Fruit fly (Drosophila melanogaster): ENCODE measurements around the gene CG9213.

CG9213 gene

DNA sequence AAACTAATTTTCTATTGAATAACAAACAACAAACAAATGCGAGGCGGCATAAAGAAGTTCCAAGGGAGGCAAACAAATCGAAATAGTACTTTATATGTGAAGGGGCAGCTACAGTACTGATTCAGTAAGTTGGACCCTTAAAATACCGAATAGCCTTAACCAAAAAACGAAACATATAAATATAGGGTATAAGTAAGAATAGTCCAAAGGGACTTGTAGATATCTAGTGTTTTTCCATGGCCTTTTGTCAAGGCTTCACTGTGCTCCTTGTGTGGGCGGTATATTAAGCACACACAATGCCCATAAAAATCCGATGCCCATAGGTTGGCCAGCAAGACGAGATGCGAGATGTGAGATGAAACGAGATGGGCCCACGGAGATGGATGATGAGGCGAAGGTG lies 42.3 kb downstream of the CG9213 start (continued):
- peak; percentile 36; the same call in 1 of the 2 replicates for TF ChIP-seq CG9932 (GFP tag; IDR thresholded peaks at IDR 0.05)
- TF ChIP-seq NfI (GFP tag; optimal IDR thresholded peaks at IDR 0.05): peak; percentile 26
- TF ChIP-seq Atf-2 (GFP tag; optimal IDR thresholded peaks at IDR 0.05): no peak
- no peak for TF ChIP-seq toy (GFP tag; IDR thresholded peaks at IDR 0.05)
- no peak for TF ChIP-seq kay (GFP tag; optimal IDR thresholded peaks at IDR 0.05)
- TF ChIP-seq mam (GFP tag; optimal IDR thresholded peaks at IDR 0.05): peak; percentile 41
- peak; percentile 34; the same call in 1 of the 2 replicates for TF ChIP-seq CG31441 (GFP tag; IDR thresholded peaks at IDR 0.05)
- TF ChIP-seq lilli (GFP tag; optimal IDR thresholded peaks at IDR 0.05): peak; percentile 43
- TF ChIP-seq Med (GFP tag): peak; percentile 80
- TF ChIP-seq CG17385 (GFP tag; optimal IDR thresholded peaks at IDR 0.05): peak; percentile 26
- no peak for TF ChIP-seq cato (GFP tag; optimal IDR thresholded peaks at IDR 0.05; ENCODE audit: borderline replicate concordance)
- TF ChIP-seq Aef1 (GFP tag; IDR thresholded peaks at IDR 0.05): peak; percentile 40; the same call in 2 of the 3 replicates
- peak; percentile 25 for TF ChIP-seq CG10979 (tag; optimal IDR thresholded peaks at IDR 0.05)
- peak; percentile 39 for TF ChIP-seq CG12769 (tag; optimal IDR thresholded peaks at IDR 0.05)
- TF ChIP-seq CG9797 (GFP tag; optimal IDR thresholded peaks at IDR 0.05): no peak
- TF ChIP-seq CG32532 (GFP tag; IDR thresholded peaks at IDR 0.05): peak; percentile 65
- peak; percentile 9 for TF ChIP-seq CG17829 (tag; optimal IDR thresholded peaks at IDR 0.05)
- TF ChIP-seq az2 (GFP tag; optimal IDR thresholded peaks at IDR 0.05): peak; percentile 30

DNA sequence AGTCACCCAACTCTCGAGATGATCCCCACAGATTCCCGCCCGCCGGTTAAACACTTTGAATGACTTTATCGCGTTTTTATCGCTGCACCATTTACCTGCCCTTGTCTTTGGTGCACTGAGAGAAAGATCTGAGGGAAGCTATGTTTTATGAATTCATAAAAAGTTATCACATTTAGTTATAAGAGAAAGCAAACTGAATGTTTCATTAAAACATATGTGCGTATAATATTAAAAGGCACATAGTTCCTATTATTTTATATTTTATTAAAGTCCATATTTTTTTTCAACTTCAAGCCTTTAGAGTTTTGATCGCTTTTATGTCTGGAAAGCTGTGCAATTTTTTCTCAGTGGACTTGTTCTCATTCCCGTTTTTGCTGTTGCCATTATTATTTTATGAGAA lies 44.0 kb downstream of the CG9213 start:
- peak; percentile 14; the same call in 1 of the 2 replicates for TF ChIP-seq slbo (GFP tag; IDR thresholded peaks at IDR 0.05)
- 0 out of 3 replicates have a peak, but pooled peaks have one; percentile 36 for TF ChIP-seq dysf (GFP tag; IDR thresholded peaks at IDR 0.05)
- TF ChIP-seq tio (GFP tag; optimal IDR thresholded peaks at IDR 0.05): peak; percentile 3
- TF ChIP-seq CoRest (tag; optimal IDR thresholded peaks at IDR 0.05): peak; percentile 32
- peak in 1 of 2 experiments; percentile 19 for TF ChIP-seq bsh (GFP tag; optimal IDR thresholded peaks at IDR 0.05)
- TF ChIP-seq sens (GFP tag): peak; percentile 24
- TF ChIP-seq CHES-1-like (GFP tag; optimal IDR thresholded peaks at IDR 0.05): no peak
- TF ChIP-seq CG18599 (GFP tag; optimal IDR thresholded peaks at IDR 0.05): peak; percentile 19
- TF ChIP-seq Hr51 (GFP tag; optimal IDR thresholded peaks at IDR 0.05): peak in 1 of 2 experiments; percentile 38
- peak; percentile 45 for TF ChIP-seq Oli (tag; optimal IDR thresholded peaks at IDR 0.05)
- TF ChIP-seq dmrt99B (tag; optimal IDR thresholded peaks at IDR 0.05): peak; percentile 50
- TF ChIP-seq CG11723 (GFP tag; optimal IDR thresholded peaks at IDR 0.05): no peak
- peak; percentile 38 for TF ChIP-seq grau (tag; optimal IDR thresholded peaks at IDR 0.05)
- peak; percentile 24; the same call in 1 of the 3 replicates for TF ChIP-seq tgo (GFP tag; IDR thresholded peaks at IDR 0.05)
- TF ChIP-seq pzg (GFP tag; optimal IDR thresholded peaks at IDR 0.05): no peak
- TF ChIP-seq CG13424 (tag; optimal IDR thresholded peaks at IDR 0.05): peak; percentile 18
- TF ChIP-seq CG18262 (tag; optimal IDR thresholded peaks at IDR 0.05): peak; percentile 7
- no peak for TF ChIP-seq GATAe (GFP tag; conservative IDR thresholded peaks at IDR 0.05)
- TF ChIP-seq gem (tag; optimal IDR thresholded peaks at IDR 0.05): peak; percentile 52
- TF ChIP-seq CG17361 (GFP tag; IDR thresholded peaks at IDR 0.05): peak; percentile 39; the same call in 1 of the 3 replicates
- TF ChIP-seq phol (tag; optimal IDR thresholded peaks at IDR 0.05): peak; percentile 25
- no peak for TF ChIP-seq Sry-β (GFP tag; optimal IDR thresholded peaks at IDR 0.05)
- TF ChIP-seq Sox102F (GFP tag; optimal IDR thresholded peaks at IDR 0.05): peak; percentile 9
- TF ChIP-seq Bteb2 (GFP tag; optimal IDR thresholded peaks at IDR 0.05): no peak
- peak; percentile 38; the same call in 1 of the 2 replicates for TF ChIP-seq Ptx1 (GFP tag; IDR thresholded peaks at IDR 0.05)
- TF ChIP-seq Drgx (GFP tag; IDR thresholded peaks at IDR 0.05): no peak
- no peak for TF ChIP-seq chif (GFP tag; optimal IDR thresholded peaks at IDR 0.05)
- TF ChIP-seq slou (GFP tag; optimal IDR thresholded peaks at IDR 0.05): no peak
- TF ChIP-seq row (GFP tag; IDR thresholded peaks at IDR 0.05): peak; percentile 35; the same call in 1 of the 3 replicates
- no peak for TF ChIP-seq CG4328 (GFP tag; optimal IDR thresholded peaks at IDR 0.05)
- TF ChIP-seq Ssrp (tag; optimal IDR thresholded peaks at IDR 0.05): no peak
- no peak for TF ChIP-seq pros (GFP tag; optimal IDR thresholded peaks at IDR 0.05)
